Worm (Caenorhabditis elegans): ENCODE data around the gene cal-8.

The cal-8 gene

DNA sequence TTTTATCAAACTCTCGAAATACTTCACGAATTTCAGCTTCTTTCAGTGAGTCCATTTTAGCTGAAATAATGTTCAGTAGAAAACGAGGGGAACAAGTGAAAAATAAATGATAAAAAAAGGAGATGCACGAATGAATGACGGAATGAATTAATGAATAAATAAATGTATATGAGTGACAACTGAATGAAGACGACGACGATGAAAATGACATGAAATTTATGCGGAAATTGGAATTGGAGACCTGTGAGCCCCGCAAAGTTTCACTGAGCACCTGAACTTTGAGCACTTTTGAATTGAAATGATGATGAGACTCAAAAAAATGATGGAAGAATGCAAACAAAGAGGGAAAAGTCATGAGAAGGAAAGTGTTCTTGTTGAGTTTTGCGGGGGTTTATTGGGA is at the start of gene cal-8:
Gene cal-8 (minus strand): TSS at position 60 of the 400 bp plus-strand sequence.
- TF ChIP-seq daf-12 (tag; optimal IDR thresholded peaks at IDR 0.05) (no peak), unc-62 (GFP tag; optimal IDR thresholded peaks at IDR 0.05 in 1 of 2) (peak in 1 of 2 experiments; percentile 98), unc-62 (tag; optimal IDR thresholded peaks at IDR 0.05) (no peak)

DNA sequence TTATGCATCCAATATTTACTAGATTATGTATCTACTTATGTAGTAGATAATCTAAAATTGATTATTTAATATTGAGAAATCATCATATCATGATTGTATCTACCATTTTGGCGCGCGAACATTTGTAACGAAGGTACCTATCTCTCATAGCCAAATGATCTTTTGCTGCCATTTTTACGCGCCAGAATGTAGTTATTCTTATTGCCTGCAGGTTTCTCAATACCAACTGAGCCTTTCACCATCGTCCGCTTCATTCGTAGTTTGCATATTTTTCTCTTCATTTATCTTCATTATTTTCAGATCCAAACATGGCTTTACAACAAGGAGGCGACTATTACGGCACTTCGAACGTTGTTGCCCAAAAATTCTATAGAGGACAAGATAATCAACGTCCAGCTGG is 46.0 kb upstream of the cal-8 start, which contains the start of gene ZK177.1:
Gene ZK177.1 (plus strand): TSS at position 301 of the 400 bp plus-strand sequence.
- no peak for TF ChIP-seq nhr-11 (tag; optimal IDR thresholded peaks at IDR 0.05)
- no peak for TF ChIP-seq mxl-2 (GFP tag; conservative IDR thresholded peaks at IDR 0.05)
- TF ChIP-seq nhr-77 (tag; optimal IDR thresholded peaks at IDR 0.05), result no peak
- TF ChIP-seq mxl-3 (GFP tag; optimal IDR thresholded peaks at IDR 0.05), result no peak
- TF ChIP-seq mdt-29 (GFP tag; IDR thresholded peaks at IDR 0.05), result no peak
- no peak for TF ChIP-seq nhr-237 (tag; optimal IDR thresholded peaks at IDR 0.05)
- no peak for TF ChIP-seq spr-3 (GFP tag; optimal IDR thresholded peaks at IDR 0.05)
- no peak for TF ChIP-seq set-16 (GFP tag; IDR thresholded peaks at IDR 0.05)
- TF ChIP-seq ZK337.2 (GFP tag; IDR thresholded peaks at IDR 0.05), result no peak
- TF ChIP-seq rbr-2 (tag; optimal IDR thresholded peaks at IDR 0.05), result no peak
- no peak for TF ChIP-seq F26F4.8 (GFP tag; conservative IDR thresholded peaks at IDR 0.05)
- no peak for TF ChIP-seq nhr-28 (tag; optimal IDR thresholded peaks at IDR 0.05)
- no peak for TF ChIP-seq nhr-76 (tag; optimal IDR thresholded peaks at IDR 0.05)
- TF ChIP-seq daf-16 (GFP tag; optimal IDR thresholded peaks at IDR 0.05), result no peak
- TF ChIP-seq daf-16 (tag; optimal IDR thresholded peaks at IDR 0.05), result no peak
- no peak for TF ChIP-seq T26A8.4 (GFP tag; IDR thresholded peaks at IDR 0.05)
- TF ChIP-seq lin-13 (GFP tag; optimal IDR thresholded peaks at IDR 0.05), result no peak
- no peak for TF ChIP-seq zfp-2 (tag; optimal IDR thresholded peaks at IDR 0.05)

DNA sequence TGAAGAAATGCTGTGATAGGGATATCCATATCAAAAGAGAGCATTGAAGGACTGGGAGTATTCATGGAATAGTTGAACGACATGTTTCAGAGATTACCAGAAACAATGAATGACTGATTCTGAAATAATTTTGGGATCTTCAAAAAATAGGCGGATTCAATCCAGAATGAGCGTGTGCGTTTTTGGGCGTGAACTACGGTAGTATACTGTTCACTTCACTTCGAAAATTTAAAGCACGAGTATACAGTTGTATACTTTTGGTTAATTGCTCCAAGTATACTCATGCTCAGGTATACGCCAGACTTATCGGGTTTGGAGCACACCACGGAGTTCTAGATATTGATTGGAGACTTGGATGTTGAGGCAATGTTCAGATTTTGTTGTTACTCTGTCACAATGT is 43.5 kb upstream of the cal-8 start, which contains the start of gene tbx-35:
Gene tbx-35 (minus strand): TSS at position 101 of the 400 bp plus-strand sequence.
- no peak for TF ChIP-seq lin-13 (GFP tag; optimal IDR thresholded peaks at IDR 0.05)
- no peak for TF ChIP-seq zag-1 (tag; optimal IDR thresholded peaks at IDR 0.05)
- no peak for TF ChIP-seq mxl-3 (GFP tag; optimal IDR thresholded peaks at IDR 0.05)
- TF ChIP-seq pha-4 (GFP tag; IDR thresholded peaks at IDR 0.05), result no peak
- TF ChIP-seq pha-4 (tag; optimal IDR thresholded peaks at IDR 0.05), result no peak
- TF ChIP-seq hif-1 (tag; optimal IDR thresholded peaks at IDR 0.05), result no peak
- TF ChIP-seq cey-2 (tag; optimal IDR thresholded peaks at IDR 0.05; ENCODE audit: borderline replicate concordance, insufficient read depth), result no peak
- no peak for TF ChIP-seq zip-2 (tag; optimal IDR thresholded peaks at IDR 0.05)
- no peak for TF ChIP-seq nhr-77 (tag; optimal IDR thresholded peaks at IDR 0.05)

DNA sequence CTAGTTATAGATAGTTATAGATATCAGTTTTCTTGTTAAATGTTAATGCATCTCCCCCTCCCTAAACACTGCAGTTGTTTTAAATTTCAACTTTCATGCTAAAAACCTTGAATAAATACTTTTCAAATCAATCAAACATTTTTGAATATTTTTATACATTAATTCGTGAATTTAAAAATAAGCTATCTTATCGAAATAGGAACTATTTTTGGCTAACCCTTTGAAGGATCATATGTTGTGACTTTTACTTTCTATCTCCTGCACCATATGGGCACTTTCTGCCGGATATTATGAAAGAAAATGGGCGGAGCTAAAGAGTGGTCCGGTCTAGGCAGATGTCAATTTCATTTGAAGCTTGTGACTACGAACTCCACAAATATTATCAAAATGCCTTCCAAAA is 40.8 kb upstream of the cal-8 start, which contains the start of gene ZK177.11:
Gene ZK177.11 (plus strand): TSS at position 301 of the 400 bp plus-strand sequence.
- TF ChIP-seq pqm-1 (tag; optimal IDR thresholded peaks at IDR 0.05) (no peak), vab-7 (GFP tag; IDR thresholded peaks at IDR 0.05) (no peak), arid-1 (GFP tag; conservative IDR thresholded peaks at IDR 0.05) (no peak), nhr-28 (tag; optimal IDR thresholded peaks at IDR 0.05) (no peak), lin-38 (GFP tag; IDR thresholded peaks at IDR 0.05) (no peak), nhr-41 (GFP tag; IDR thresholded peaks at IDR 0.05) (no peak), ama-1 (optimal IDR thresholded peaks at IDR 0.05) (no peak), nhr-102 (tag; optimal IDR thresholded peaks at IDR 0.05) (no peak), aly-2 (tag; optimal IDR thresholded peaks at IDR 0.05) (no peak), hif-1 (tag; optimal IDR thresholded peaks at IDR 0.05) (no peak), jun-1 (tag; optimal IDR thresholded peaks at IDR 0.05) (no peak), egl-43 (GFP tag; IDR thresholded peaks at IDR 0.05) (no peak), nhr-25 (tag; optimal IDR thresholded peaks at IDR 0.05; ENCODE audit: borderline replicate concordance, insufficient read depth) (no peak), set-16 (GFP tag; IDR thresholded peaks at IDR 0.05) (no peak), nhr-6 (tag; optimal IDR thresholded peaks at IDR 0.05) (no peak), saeg-2 (GFP tag; IDR thresholded peaks at IDR 0.05) (no peak), lir-3 (tag; optimal IDR thresholded peaks at IDR 0.05) (no peak), duxl-1 (tag; optimal IDR thresholded peaks at IDR 0.05; ENCODE audit: poor library complexity) (no peak), F26F4.8 (GFP tag; conservative IDR thresholded peaks at IDR 0.05) (no peak), ceh-62 (tag; optimal IDR thresholded peaks at IDR 0.05) (no peak)

Measured in whole organism, L4 larva.